5 fruit fly cellular contexts compared by ENCODE assay signal in the genomic region with DNA sequence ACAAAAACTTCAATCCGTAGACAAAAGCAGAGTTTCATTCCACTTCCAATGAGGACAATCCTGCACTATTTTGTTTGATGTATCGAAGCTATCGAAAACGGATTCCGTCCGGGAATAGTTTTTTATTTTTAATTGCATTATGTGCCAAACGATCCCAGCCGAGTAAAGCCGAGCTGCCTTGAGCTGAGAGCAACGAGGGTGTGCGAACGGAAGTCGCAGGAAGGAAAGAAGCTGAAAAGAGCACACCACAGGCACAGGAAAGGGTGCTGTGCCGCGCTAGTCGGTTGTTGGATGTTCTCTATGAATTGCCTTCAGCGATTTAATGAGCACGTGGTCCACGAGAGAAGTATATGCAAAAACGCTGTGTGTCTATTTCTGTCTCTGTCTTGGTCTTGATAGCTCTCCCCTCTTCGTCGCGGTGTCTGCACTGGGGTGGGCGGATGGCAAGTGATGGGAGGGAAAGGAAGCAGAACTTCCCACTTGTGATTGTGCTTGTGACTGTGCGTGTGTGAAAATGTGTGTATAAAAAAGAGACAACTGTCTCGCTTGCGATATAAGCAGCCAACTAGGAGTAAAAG.
TF ChIP-seq lines count a peak whose summit lies in the region.

No protein-coding gene starts in this region.

- TF ChIP-seq CTCF in whole organism, embryonic (GFP tag; optimal IDR thresholded peaks at IDR 0.05; lab: Kevin White, UChicago), result no peak

TF ChIP-seq in whole organism, adult, 20 proteins besides CTCF, POLR2A, EP300 and RAD21:
- TF ChIP-seq toe (GFP tag; optimal IDR thresholded peaks at IDR 0.05; lab: Kevin White, UChicago), result no peak
- TF ChIP-seq tj (GFP tag; optimal IDR thresholded peaks at IDR 0.05; lab: Kevin White, UChicago), result no peak
- TF ChIP-seq CG7045 (GFP tag; optimal IDR thresholded peaks at IDR 0.05; lab: Kevin White, UChicago), result no peak
- TF ChIP-seq Mnt (GFP tag; optimal IDR thresholded peaks at IDR 0.05; lab: Kevin White, UChicago), result peak; percentile 4

TF ChIP-seq in whole organism, embryonic, 481 proteins besides CTCF, POLR2A, EP300 and RAD21 (continues in another document):
- TF ChIP-seq Deaf1 (tag; optimal IDR thresholded peaks at IDR 0.05; lab: Kevin White, UChicago), result peak; percentile 85
- 0 out of 4 replicates have a peak, but pooled peaks have one; percentile 51 for TF ChIP-seq chinmo (GFP tag; IDR thresholded peaks at IDR 0.05; lab: Robert Waterston, UW; ENCODE audit: partially characterized antibody)
- TF ChIP-seq CG12744 (GFP tag; optimal IDR thresholded peaks at IDR 0.05; lab: Kevin White, UChicago), result no peak
- peak; percentile 1 for TF ChIP-seq CG12769 (tag; optimal IDR thresholded peaks at IDR 0.05; lab: Kevin White, UChicago)
- TF ChIP-seq kah (GFP tag; optimal IDR thresholded peaks at IDR 0.05; lab: Kevin White, UChicago), result no peak
- TF ChIP-seq sens (GFP tag; lab: Kevin White, UChicago), result peak; percentile 72
- TF ChIP-seq CG2889 (GFP tag; IDR thresholded peaks at IDR 0.05; lab: Robert Waterston, UW), result no peak
- TF ChIP-seq E2f2 (GFP tag; IDR thresholded peaks at IDR 0.05; lab: Robert Waterston, UW), result no peak
- no peak for TF ChIP-seq Taf1 (GFP tag; IDR thresholded peaks at IDR 0.05; lab: Robert Waterston, UW)
- TF ChIP-seq CG6689 (GFP tag; IDR thresholded peaks at IDR 0.05; lab: Robert Waterston, UW), result peak; percentile 40; the same call in 1 of the 2 replicates
- TF ChIP-seq CG4282 (GFP tag; optimal IDR thresholded peaks at IDR 0.05; lab: Kevin White, UChicago), result no peak
- no peak for TF ChIP-seq hth (optimal IDR thresholded peaks at IDR 0.05; lab: Kevin White, UChicago)
- no peak for TF ChIP-seq CG3847 (GFP tag; IDR thresholded peaks at IDR 0.05; lab: Robert Waterston, UW)
- no peak for TF ChIP-seq CG6813 (GFP tag; optimal IDR thresholded peaks at IDR 0.05; lab: Kevin White, UChicago)
- TF ChIP-seq cg (GFP tag; optimal IDR thresholded peaks at IDR 0.05; lab: Kevin White, UChicago), result peak; percentile 39
- no peak for TF ChIP-seq Optix (GFP tag; IDR thresholded peaks at IDR 0.05; lab: Robert Waterston, UW)
- TF ChIP-seq ci (GFP tag; IDR thresholded peaks at IDR 0.05; lab: Robert Waterston, UW), result no peak
- TF ChIP-seq Nf-YC (tag; optimal IDR thresholded peaks at IDR 0.05; lab: Kevin White, UChicago), result peak; percentile 94
- no peak for TF ChIP-seq br (optimal IDR thresholded peaks at IDR 0.05; lab: Kevin White, UChicago)
- no peak for TF ChIP-seq CG14860 (GFP tag; IDR thresholded peaks at IDR 0.05; lab: Robert Waterston, UW; ENCODE audit: partially characterized antibody)

TF ChIP-seq in whole organism, prepupa, 60 proteins besides CTCF, POLR2A, EP300 and RAD21:
- TF ChIP-seq CG11294 (GFP tag; IDR thresholded peaks at IDR 0.05; lab: Robert Waterston, UW) (no peak), CG15336 (GFP tag; IDR thresholded peaks at IDR 0.05; lab: Robert Waterston, UW) (no peak), Gug (GFP tag; IDR thresholded peaks at IDR 0.05; lab: Robert Waterston, UW) (no peak), CG11762 (GFP tag; optimal IDR thresholded peaks at IDR 0.05; lab: Kevin White, UChicago; ENCODE audit: insufficient read depth) (no peak), lz (GFP tag; optimal IDR thresholded peaks at IDR 0.05; lab: Kevin White, UChicago) (no peak), CG6276 (GFP tag; optimal IDR thresholded peaks at IDR 0.05; lab: Kevin White, UChicago) (no peak), CG7368 (GFP tag; optimal IDR thresholded peaks at IDR 0.05; lab: Kevin White, UChicago) (no peak), CG8119 (GFP tag; IDR thresholded peaks at IDR 0.05; lab: Robert Waterston, UW) (no peak), Ets21C (GFP tag; optimal IDR thresholded peaks at IDR 0.05; lab: Kevin White, UChicago) (no peak), CG6808 (GFP tag; optimal IDR thresholded peaks at IDR 0.05; lab: Kevin White, UChicago) (peak; percentile 26), fd59A (GFP tag; optimal IDR thresholded peaks at IDR 0.05; lab: Kevin White, UChicago) (no peak), Eip78C (GFP tag; lab: Kevin White, UChicago) (peak; percentile 13), ss (GFP tag; optimal IDR thresholded peaks at IDR 0.05; lab: Kevin White, UChicago) (peak; percentile 41 to 42), CG1621 (tag; optimal IDR thresholded peaks at IDR 0.05; lab: Kevin White, UChicago) (peak; percentile 29), CG6854 (GFP tag; optimal IDR thresholded peaks at IDR 0.05; lab: Kevin White, UChicago) (no peak), Ets96B (tag; optimal IDR thresholded peaks at IDR 0.05; lab: Kevin White, UChicago) (no peak)

TF ChIP-seq in whole organism, pupa, 21 proteins besides CTCF, POLR2A, EP300 and RAD21:
- peak; percentile 56; the same call in 2 of the 3 replicates for TF ChIP-seq CG4496 (GFP tag; IDR thresholded peaks at IDR 0.05; lab: Robert Waterston, UW)
- no peak for TF ChIP-seq CG34367 (tag; optimal IDR thresholded peaks at IDR 0.05; lab: Kevin White, UChicago)
- TF ChIP-seq EcR (GFP tag; optimal IDR thresholded peaks at IDR 0.05; lab: Kevin White, UChicago), result peak; percentile 16

TF ChIP-seq in whole organism, wandering third instar larva, 38 proteins besides CTCF, POLR2A, EP300 and RAD21:
- TF ChIP-seq woc (GFP tag; optimal IDR thresholded peaks at IDR 0.05; lab: Kevin White, UChicago), result no peak
- peak; percentile 6 for TF ChIP-seq Dif (GFP tag; optimal IDR thresholded peaks at IDR 0.05; lab: Kevin White, UChicago; ENCODE audit: partially characterized antibody)
- TF ChIP-seq usp (GFP tag; optimal IDR thresholded peaks at IDR 0.05; lab: Kevin White, UChicago), result no peak
- no peak for TF ChIP-seq Hr78 (GFP tag; optimal IDR thresholded peaks at IDR 0.05; lab: Kevin White, UChicago)
- TF ChIP-seq dmrt93B (GFP tag; optimal IDR thresholded peaks at IDR 0.05; lab: Kevin White, UChicago), result no peak
